Worm (Caenorhabditis elegans) whole organism, young adult: ENCODE data around the gene C17H12.3.

ENCODE experiments used
- C06A6.2 ChIP-seq: fragments of 200-800 bp; sonication (Bioruptor generic); conservative IDR thresholded peaks from 2 replicates; pipeline ENCODE4 v1.3.6; 2022; ENCODE audit warnings: missing genetic modification characterization, missing compliant biosample characterization
- D2030.7 ChIP-seq: fragments of 200-800 bp; sonication (Bioruptor generic); IDR thresholded peaks from 2 replicates; pipeline ENCODE4 v1.3.6; 2022; ENCODE audit warnings: missing genetic modification reagents, missing genetic modification characterization, missing compliant biosample characterization
- F10E7.11 ChIP-seq: sonication (generic microtip); optimal IDR thresholded peaks from 2 replicates; lab custom pipeline; 2017; ENCODE audit warnings: mild to moderate bottlenecking, missing genetic modification characterization, moderate library complexity, missing compliant biosample characterization
- F57C9.4 ChIP-seq: sonication (generic microtip); optimal IDR thresholded peaks from 2 replicates; lab custom pipeline; 2017; ENCODE audit warnings: mild to moderate bottlenecking, missing genetic modification characterization, missing compliant biosample characterization
- K11D2.4 ChIP-seq: fragments of 200-800 bp; sonication (Bioruptor generic); IDR thresholded peaks from 2 replicates; pipeline ENCODE4 v1.3.6; 2022; ENCODE audit warnings: missing genetic modification reagents, missing genetic modification characterization, missing compliant biosample characterization
- K12H6.12 ChIP-seq: fragments of 200-800 bp; sonication (Bioruptor generic); optimal IDR thresholded peaks from 2 replicates; lab custom pipeline; 2018; ENCODE audit warnings: mild to moderate bottlenecking, missing genetic modification characterization, missing compliant biosample characterization
- Y53F4B.3 ChIP-seq: fragments of 200-800 bp; sonication (Bioruptor generic); IDR thresholded peaks from 2 replicates; pipeline ENCODE4 v1.3.6; 2022; ENCODE audit warnings: missing genetic modification reagents, missing genetic modification characterization, missing compliant biosample characterization
- Y53G8AR.9 ChIP-seq: fragments of 200-800 bp; sonication (Bioruptor generic); conservative IDR thresholded peaks from 2 replicates; pipeline ENCODE4 v1.3.6; 2022; ENCODE audit warnings: missing genetic modification reagents, missing genetic modification characterization, missing compliant biosample characterization
- ZK185.1 ChIP-seq: sonication (generic microtip); optimal IDR thresholded peaks from 2 replicates; lab custom pipeline; 2016; ENCODE audit warnings: mild to moderate bottlenecking, missing genetic modification characterization, missing compliant biosample characterization; ENCODE audit not compliant: poor library complexity, severe bottlenecking
- ama-1 ChIP-seq, 3 experiments: fragments of 150-350 bp in 1 of 3; sonication (generic microtip) in 2 of 3; optimal IDR thresholded peaks; 2 replicates each; lab custom pipeline; 2014 to 2018; ENCODE audit warnings: missing biosample characterization in 2 of 3, missing genetic modification characterization in 2 of 3, missing genetic modification reagents in 2 of 3
- athp-1 ChIP-seq: sonication (generic microtip); optimal IDR thresholded peaks from 2 replicates; lab custom pipeline; 2017; ENCODE audit warnings: mild to moderate bottlenecking, missing genetic modification characterization, missing compliant biosample characterization
- attf-5 ChIP-seq: fragments of 200-800 bp; sonication (Bioruptor generic); optimal IDR thresholded peaks from 2 replicates; lab custom pipeline; 2018; ENCODE audit warnings: mild to moderate bottlenecking, missing genetic modification characterization, missing compliant biosample characterization
- ccch-3 ChIP-seq: fragments of 200-800 bp; sonication (Bioruptor generic); optimal IDR thresholded peaks from 2 replicates; lab custom pipeline; 2018; ENCODE audit warnings: mild to moderate bottlenecking, missing genetic modification characterization, missing compliant biosample characterization
- cebp-1 ChIP-seq, 2 experiments: fragments of 200-800 bp in 1 of 2; sonication (Bioruptor generic) in 1 of 2; sonication (generic microtip) in 1 of 2; IDR thresholded peaks in 1 of 2; optimal IDR thresholded peaks in 1 of 2; 2 replicates each; pipeline versions ENCODE4 v1.3.6 to Lab custom; 2017 to 2022; ENCODE audit warnings: missing compliant biosample characterization in 2 of 2, missing genetic modification characterization in 2 of 2, mild to moderate bottlenecking in 1 of 2, missing genetic modification reagents in 1 of 2, moderate library complexity in 1 of 2
- ceh-40 ChIP-seq: fragments of 200-800 bp; sonication (Bioruptor generic); IDR thresholded peaks from 2 replicates; pipeline ENCODE4 v1.3.6; 2022; ENCODE audit warnings: missing genetic modification characterization, missing compliant biosample characterization
- chd-7 ChIP-seq: sonication (generic microtip); optimal IDR thresholded peaks from 2 replicates; lab custom pipeline; 2016; ENCODE audit warnings: mild to moderate bottlenecking, missing genetic modification characterization, moderate library complexity, missing compliant biosample characterization
- dox-1 ChIP-seq: fragments of 200-800 bp; sonication (Bioruptor generic); IDR thresholded peaks from 2 replicates; pipeline ENCODE4 v1.3.6; 2022; ENCODE audit warnings: missing genetic modification reagents, missing genetic modification characterization, missing compliant biosample characterization
- dpl-1 ChIP-seq: fragments of 150-350 bp; optimal IDR thresholded peaks from 2 replicates; lab custom pipeline; 2014; ENCODE audit warnings: missing biosample characterization, missing genetic modification reagents, missing genetic modification characterization
- gei-17 ChIP-seq: fragments of 200-800 bp; sonication (Bioruptor generic); optimal IDR thresholded peaks from 2 replicates; lab custom pipeline; 2018; ENCODE audit warnings: mild to moderate bottlenecking, missing genetic modification characterization, missing compliant biosample characterization
- him-1 ChIP-seq: sonication (generic microtip); optimal IDR thresholded peaks from 2 replicates; lab custom pipeline; 2016; ENCODE audit warnings: missing genotype, missing genetic modification reagents, missing genetic modification characterization, missing compliant biosample characterization
- hlh-26 ChIP-seq: fragments of 200-800 bp; sonication (Bioruptor generic); conservative IDR thresholded peaks from 2 replicates; pipeline ENCODE4 v1.3.6; 2022; ENCODE audit warnings: missing genetic modification reagents, missing genetic modification characterization, missing compliant biosample characterization
- hrde-1 ChIP-seq: sonication (generic microtip); optimal IDR thresholded peaks from 2 replicates; lab custom pipeline; 2016; ENCODE audit warnings: missing genetic modification characterization, mild to moderate bottlenecking, missing compliant biosample characterization, moderate library complexity, missing genotype, missing genetic modification reagents, borderline replicate concordance
- lin-35 ChIP-seq, 3 experiments: fragments of 150-350 bp in 2 of 3; sonication (generic microtip) in 1 of 3; optimal IDR thresholded peaks; 2 replicates each; lab custom pipeline; 2014 to 2018; ENCODE audit warnings: missing biosample characterization in 3 of 3, missing genetic modification characterization in 3 of 3, missing genetic modification reagents in 3 of 3
- lin-40 ChIP-seq: sonication (generic microtip); optimal IDR thresholded peaks from 2 replicates; lab custom pipeline; 2016; ENCODE audit warnings: missing genetic modification characterization, mild to moderate bottlenecking, missing compliant biosample characterization, missing genotype, missing genetic modification reagents
- lsy-27 ChIP-seq: sonication (generic microtip); optimal IDR thresholded peaks from 2 replicates; lab custom pipeline; 2017; ENCODE audit warnings: missing genetic modification characterization, mild to moderate bottlenecking, missing compliant biosample characterization, antibody characterized with exemption, missing genotype, borderline replicate concordance; ENCODE audit not compliant: insufficient read depth
- madf-3 ChIP-seq: fragments of 200-800 bp; sonication (Bioruptor generic); IDR thresholded peaks from 2 replicates; pipeline ENCODE4 v1.3.6; 2022; ENCODE audit warnings: missing genetic modification reagents, missing genetic modification characterization, missing compliant biosample characterization
- madf-6 ChIP-seq: fragments of 200-800 bp; sonication (Bioruptor generic); IDR thresholded peaks from 2 replicates; pipeline ENCODE4 v1.3.6; 2022; ENCODE audit warnings: missing genetic modification reagents, missing genetic modification characterization, missing compliant biosample characterization
- madf-8 ChIP-seq: fragments of 200-800 bp; sonication (Bioruptor generic); conservative IDR thresholded peaks from 2 replicates; pipeline ENCODE4 v1.3.6; 2022; ENCODE audit warnings: missing genetic modification reagents, missing genetic modification characterization, missing compliant biosample characterization
- mxl-1 ChIP-seq: sonication (generic microtip); optimal IDR thresholded peaks from 2 replicates; lab custom pipeline; 2016; ENCODE audit warnings: missing genetic modification characterization, missing compliant biosample characterization
- nhr-80 ChIP-seq: sonication (generic microtip); optimal IDR thresholded peaks from 2 replicates; lab custom pipeline; 2016; ENCODE audit warnings: missing genetic modification characterization, missing compliant biosample characterization
- nhr-90 ChIP-seq: sonication (generic microtip); optimal IDR thresholded peaks from 2 replicates; lab custom pipeline; 2016; ENCODE audit warnings: missing genotype, mild to moderate bottlenecking, missing genetic modification characterization, missing compliant biosample characterization
- pbrm-1 ChIP-seq: fragments of 200-800 bp; sonication (Bioruptor generic); IDR thresholded peaks from 2 replicates; pipeline ENCODE4 v1.3.6; 2022; ENCODE audit warnings: missing genetic modification reagents, missing genetic modification characterization, missing compliant biosample characterization
- pha-4 ChIP-seq: fragments of 150-350 bp; sonication (generic microtip); optimal IDR thresholded peaks from 2 replicates; lab custom pipeline; 2014; ENCODE audit warnings: missing biosample characterization, missing genetic modification reagents, missing genetic modification characterization
- rpc-1 ChIP-seq, 2 experiments: fragments of 150-350 bp in 1 of 2; sonication (generic microtip) in 1 of 2; optimal IDR thresholded peaks; 2 replicates each; lab custom pipeline; 2014 to 2018; ENCODE audit warnings: missing biosample characterization in 1 of 2, missing genetic modification characterization in 1 of 2, missing genetic modification reagents in 1 of 2, missing genotype in 1 of 2
- sea-2 ChIP-seq: fragments of 200-800 bp; sonication (Bioruptor generic); IDR thresholded peaks from 2 replicates; pipeline ENCODE4 v1.3.6; 2022; ENCODE audit warnings: missing genetic modification characterization, missing compliant biosample characterization
- snpc-3.4 ChIP-seq: sonication (generic microtip); optimal IDR thresholded peaks from 2 replicates; lab custom pipeline; 2017; ENCODE audit warnings: missing genetic modification characterization, mild to moderate bottlenecking, missing compliant biosample characterization, antibody characterized with exemption, moderate library complexity, missing genotype, missing genetic modification reagents
- snpc-4 ChIP-seq, 5 experiments: fragments of 150-350 bp in 1 of 5; sonication (generic microtip) in 4 of 5; optimal IDR thresholded peaks; 2 replicates each; lab custom pipeline; 2014 to 2018; ENCODE audit warnings: missing genetic modification characterization in 5 of 5, missing biosample characterization in 3 of 5, antibody characterized with exemption in 2 of 5, mild to moderate bottlenecking in 2 of 5, missing compliant biosample characterization in 2 of 5, missing genotype in 2 of 5, moderate library complexity in 2 of 5, missing genetic modification reagents in 1 of 5
- tbp1 ChIP-seq: fragments of 200-800 bp; sonication (Bioruptor generic); optimal IDR thresholded peaks from 2 replicates; lab custom pipeline; 2018; ENCODE audit warnings: mild to moderate bottlenecking, missing genetic modification characterization, missing compliant biosample characterization
- unc-130 ChIP-seq: sonication (generic microtip); optimal IDR thresholded peaks from 2 replicates; lab custom pipeline; 2016; ENCODE audit warnings: missing genetic modification reagents, missing genetic modification characterization, missing compliant biosample characterization
- unc-62 ChIP-seq: fragments of 150-350 bp; optimal IDR thresholded peaks from 2 replicates; lab custom pipeline; 2014; ENCODE audit warnings: missing biosample characterization, missing genetic modification reagents, missing genetic modification characterization
- zfh-2 ChIP-seq: fragments of 200-800 bp; sonication (Bioruptor generic); conservative IDR thresholded peaks from 2 replicates; pipeline ENCODE4 v1.3.6; 2022; ENCODE audit warnings: missing genetic modification reagents, missing genetic modification characterization, missing compliant biosample characterization
- zim-3 ChIP-seq: sonication (generic microtip); optimal IDR thresholded peaks from 2 replicates; lab custom pipeline; 2017; ENCODE audit warnings: mild to moderate bottlenecking, missing genetic modification characterization, moderate library complexity, missing compliant biosample characterization
- ztf-18 ChIP-seq: sonication (generic microtip); optimal IDR thresholded peaks from 2 replicates; lab custom pipeline; 2016; ENCODE audit warnings: missing genotype, mild to moderate bottlenecking, missing genetic modification characterization, missing compliant biosample characterization
- ztf-26 ChIP-seq: sonication (generic microtip); optimal IDR thresholded peaks from 2 replicates; lab custom pipeline; 2017; ENCODE audit warnings: missing genetic modification characterization, missing compliant biosample characterization
- ztf-28 ChIP-seq: fragments of 200-800 bp; sonication (Bioruptor generic); IDR thresholded peaks from 2 replicates; pipeline ENCODE4 v1.3.6; 2022; ENCODE audit warnings: missing genetic modification reagents, missing genetic modification characterization, missing compliant biosample characterization
- ztf-6 ChIP-seq: fragments of 200-800 bp; sonication (Bioruptor generic); IDR thresholded peaks from 2 replicates; pipeline ENCODE4 v1.3.6; 2022; ENCODE audit warnings: missing genetic modification reagents, missing genetic modification characterization, missing compliant biosample characterization

Gene C17H12.3

ce11 chrIV:6785873-6786272 lies 9.6 kb downstream of the C17H12.3 start (continued):
- no peak for TF ChIP-seq madf-6 (GFP tag; lab: Robert Waterston, UW)
- TF ChIP-seq ama-1 (optimal IDR thresholded peaks at IDR 0.05; lab: Kevin White, UChicago) = no peak
- no peak for TF ChIP-seq ama-1 (GFP tag; optimal IDR thresholded peaks at IDR 0.05; lab: Kevin White, UChicago)
- no peak; the same call in none of the 2 replicates for TF ChIP-seq zfh-2 (GFP tag; lab: Robert Waterston, UW)
- no peak for TF ChIP-seq gei-17
- TF ChIP-seq hlh-26 (GFP tag; lab: Robert Waterston, UW) = no peak
- peak; percentile 65 for TF ChIP-seq pbrm-1
- TF ChIP-seq ceh-40 (GFP tag; lab: Robert Waterston, UW) = no peak
- no peak for TF ChIP-seq ztf-28 (GFP tag; lab: Robert Waterston, UW)
- peak; percentile 81 for TF ChIP-seq dox-1 (GFP tag; lab: Robert Waterston, UW)
- peak; percentile 46 for TF ChIP-seq nhr-80 (tag; lab: Kevin White, UChicago)
- TF ChIP-seq C06A6.2 (GFP tag; lab: Robert Waterston, UW) = no peak
- no peak for TF ChIP-seq snpc-3.4 (tag; lab: Kevin White, UChicago)
- TF ChIP-seq ccch-3 (GFP tag; lab: Kevin White, UChicago) = no peak
- no peak for TF ChIP-seq snpc-4 (GFP tag; optimal IDR thresholded peaks at IDR 0.05; lab: Kevin White, UChicago)
- TF ChIP-seq snpc-4 (tag; optimal IDR thresholded peaks at IDR 0.05; lab: Kevin White, UChicago) = peak in 3 of 4 experiments; percentile 27 to 35 (median 30)
- no peak for TF ChIP-seq ztf-6 (GFP tag; lab: Robert Waterston, UW)
- TF ChIP-seq madf-8 = no peak
- no peak for TF ChIP-seq F57C9.4 (tag; lab: Kevin White, UChicago)
- no peak for TF ChIP-seq D2030.7 (GFP tag; lab: Robert Waterston, UW)
- no peak for TF ChIP-seq zim-3 (tag; lab: Kevin White, UChicago)
- no peak for TF ChIP-seq dpl-1 (GFP tag; lab: Kevin White, UChicago)
- no peak for TF ChIP-seq mxl-1
- peak; percentile 63 for TF ChIP-seq lin-40 (tag; lab: Kevin White, UChicago)
- no peak for TF ChIP-seq rpc-1 (optimal IDR thresholded peaks at IDR 0.05; lab: Kevin White, UChicago)
- TF ChIP-seq rpc-1 (tag; optimal IDR thresholded peaks at IDR 0.05; lab: Kevin White, UChicago) = no peak
- TF ChIP-seq lin-35 (GFP tag; optimal IDR thresholded peaks at IDR 0.05; lab: Kevin White, UChicago) = peak in 1 of 3 experiments; percentile 80
- no peak for TF ChIP-seq athp-1 (tag; lab: Kevin White, UChicago)
- 0 out of 2 replicates have a peak, but pooled peaks have one; percentile 40 for TF ChIP-seq Y53G8AR.9 (GFP tag; lab: Robert Waterston, UW)
- TF ChIP-seq ztf-18 = no peak
- no peak for TF ChIP-seq hrde-1
- TF ChIP-seq him-1 (tag; lab: Kevin White, UChicago) = no peak
- no peak for TF ChIP-seq sea-2 (GFP tag; lab: Robert Waterston, UW)
- TF ChIP-seq F10E7.11 (tag; lab: Kevin White, UChicago) = no peak
- no peak for TF ChIP-seq Y53F4B.3 (GFP tag; lab: Robert Waterston, UW)
- no peak for TF ChIP-seq unc-130 (GFP tag; lab: Kevin White, UChicago)
- TF ChIP-seq ZK185.1 (tag; lab: Kevin White, UChicago) = peak; percentile 21
- TF ChIP-seq chd-7 (tag; lab: Kevin White, UChicago) = peak; percentile 38
- TF ChIP-seq pha-4 = peak; percentile 38
- TF ChIP-seq K12H6.12 (tag; lab: Kevin White, UChicago) = peak; percentile 57
- no peak for TF ChIP-seq unc-62
- TF ChIP-seq madf-3 (GFP tag; lab: Robert Waterston, UW) = no peak
- no peak for TF ChIP-seq nhr-90 (tag; lab: Kevin White, UChicago)
- peak; percentile 39 for TF ChIP-seq tbp1
- TF ChIP-seq lsy-27 (tag; lab: Kevin White, UChicago) = no peak
- peak; percentile 88 for TF ChIP-seq attf-5 (GFP tag; lab: Kevin White, UChicago)
- peak; percentile 98 for TF ChIP-seq cebp-1 (GFP tag; IDR thresholded peaks at IDR 0.05; lab: Robert Waterston, UW)
- TF ChIP-seq cebp-1 (tag; optimal IDR thresholded peaks at IDR 0.05; lab: Kevin White, UChicago) = peak; percentile 99
- TF ChIP-seq K11D2.4 (GFP tag; lab: Robert Waterston, UW) = peak; percentile 21; the same call in 1 of the 2 replicates
- TF ChIP-seq ztf-26 = no peak
